Worm (Caenorhabditis elegans): ENCODE data around the gene itr-1.

DNA sequence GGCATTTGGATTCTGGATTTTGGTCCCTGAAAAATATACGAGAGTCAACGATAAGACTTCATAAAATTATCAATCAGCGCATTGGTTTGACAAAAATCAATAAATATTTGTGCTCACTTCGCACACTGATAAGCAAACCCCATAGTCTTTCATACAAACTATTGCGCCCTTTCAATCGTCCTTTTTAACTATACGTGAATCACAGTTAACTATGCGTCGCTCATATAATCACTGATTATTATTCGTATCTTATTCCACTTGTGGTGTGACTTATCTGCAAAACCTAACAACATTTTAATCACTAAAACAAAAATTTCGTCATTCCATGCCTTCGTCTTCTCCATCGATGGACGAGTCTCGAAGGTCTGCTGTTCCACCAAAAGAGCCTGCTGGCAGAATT is 35.9 kb downstream of the itr-1 start, which contains the start of gene nhr-8:
- TF ChIP-seq elt-1 (tag; optimal IDR thresholded peaks at IDR 0.05; ENCODE audit: borderline replicate concordance, insufficient read depth) = no peak
- TF ChIP-seq ceh-83 (GFP tag; optimal IDR thresholded peaks at IDR 0.05) = no peak
- TF ChIP-seq flh-1 (GFP tag; optimal IDR thresholded peaks at IDR 0.05) = no peak
- no peak for TF ChIP-seq nhr-237 (tag; optimal IDR thresholded peaks at IDR 0.05)
- TF ChIP-seq nhr-12 (tag; optimal IDR thresholded peaks at IDR 0.05) = no peak
- TF ChIP-seq nhr-2 (tag; optimal IDR thresholded peaks at IDR 0.05) = no peak

Measured in whole organism, mixed stage, embryonic.